Fruit fly (Drosophila melanogaster): ENCODE measurements around the gene Slob.

DNA sequence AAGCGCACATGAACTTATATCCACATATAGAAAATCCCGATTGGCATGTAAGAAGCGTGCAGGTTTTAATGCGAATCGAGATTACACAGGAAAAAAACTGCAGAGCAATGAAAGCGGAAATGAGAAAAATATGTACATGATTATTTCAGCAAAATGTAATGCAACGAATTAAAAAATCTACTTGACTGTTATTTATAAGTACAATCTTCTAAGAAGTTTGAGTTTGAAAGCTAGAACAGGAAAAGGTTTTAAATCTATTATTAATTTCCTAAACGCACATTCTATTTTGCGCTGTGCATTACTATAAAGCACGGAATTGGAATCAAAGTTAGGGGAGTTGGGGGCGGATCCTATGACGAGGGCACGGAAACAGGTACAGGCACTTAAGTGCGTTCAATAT, 73.0 kb downstream of the Slob start:
- TF ChIP-seq CG1620 (GFP tag; optimal IDR thresholded peaks at IDR 0.05) (no peak), cic (GFP tag; optimal IDR thresholded peaks at IDR 0.05) (no peak), Hr96 (GFP tag; optimal IDR thresholded peaks at IDR 0.05) (no peak), cnc (optimal IDR thresholded peaks at IDR 0.05) (no peak), CG7045 (GFP tag; optimal IDR thresholded peaks at IDR 0.05) (peak; percentile 10), tj (GFP tag; optimal IDR thresholded peaks at IDR 0.05) (no peak), kay (GFP tag; ENCODE audit: borderline replicate concordance) (no peak), Clk (GFP tag; optimal IDR thresholded peaks at IDR 0.05) (no peak), CG14711 (tag; optimal IDR thresholded peaks at IDR 0.05) (no peak), ovo (GFP tag; optimal IDR thresholded peaks at IDR 0.05) (no peak)

All from whole organism, adult.